Worm (Caenorhabditis elegans) whole organism, L4 larva: ENCODE measurements around the gene glb-9.

ENCODE experiments used
- Y105C5A.15 ChIP-seq: fragments of 200-800 bp; sonication (Bioruptor generic); IDR thresholded peaks from 2 replicates; pipeline ENCODE4 v1.3.6; 2022; ENCODE audit warnings: missing genetic modification characterization, missing compliant biosample characterization
- ces-1 ChIP-seq: fragments of 150-350 bp; sonication (generic microtip); optimal IDR thresholded peaks from 4 replicates; lab custom pipeline; 2014; ENCODE audit warnings: missing biosample characterization, missing genetic modification reagents, missing genetic modification characterization
- egl-27 ChIP-seq: sonication (generic microtip); optimal IDR thresholded peaks from 3 replicates; lab custom pipeline; 2017; ENCODE audit warnings: missing biosample characterization, missing genetic modification reagents, missing genetic modification characterization
- lin-1 ChIP-seq: fragments of 200-800 bp; sonication (Bioruptor generic); IDR thresholded peaks from 2 replicates; pipeline ENCODE4 v1.3.6; 2022; ENCODE audit warnings: missing genetic modification reagents, missing genetic modification characterization, missing compliant biosample characterization
- lsy-2 ChIP-seq, 2 experiments: fragments of 150-350 bp in 1 of 2; sonication (generic microtip) in 1 of 2; optimal IDR thresholded peaks; 2 replicates each; lab custom pipeline; 2014 to 2017; ENCODE audit warnings: missing biosample characterization in 2 of 2, missing genetic modification characterization in 2 of 2
- mdl-1 ChIP-seq, 2 experiments: fragments of 150-350 bp in 1 of 2; sonication (generic microtip) in 1 of 2; optimal IDR thresholded peaks; 2 replicates each; lab custom pipeline; 2014 to 2017; ENCODE audit warnings: missing biosample characterization in 2 of 2, missing genetic modification characterization in 2 of 2
- nhr-11 ChIP-seq: fragments of 150-350 bp; optimal IDR thresholded peaks from 2 replicates; lab custom pipeline; 2014; ENCODE audit warnings: missing biosample characterization, missing genetic modification characterization
- nhr-28 ChIP-seq: fragments of 150-350 bp; optimal IDR thresholded peaks from 2 replicates; lab custom pipeline; 2014; ENCODE audit warnings: missing biosample characterization, missing genetic modification characterization
- pha-4 ChIP-seq, 2 experiments: fragments of 150-350 bp in 1 of 2; fragments of 200-800 bp in 1 of 2; sonication (Bioruptor generic) in 1 of 2; IDR thresholded peaks in 1 of 2; optimal IDR thresholded peaks in 1 of 2; 2 replicates each; pipeline versions ENCODE4 v1.3.6 to Lab custom; 2014 to 2022; ENCODE audit warnings: missing genetic modification characterization in 2 of 2, missing genetic modification reagents in 2 of 2, missing biosample characterization in 1 of 2, missing compliant biosample characterization in 1 of 2
- skn-1 ChIP-seq: fragments of 150-350 bp; optimal IDR thresholded peaks from 2 replicates; lab custom pipeline; 2014; ENCODE audit warnings: missing biosample characterization, missing genetic modification characterization
- spr-3 ChIP-seq: fragments of 200-800 bp; sonication (Bioruptor generic); optimal IDR thresholded peaks from 2 replicates; lab custom pipeline; 2018; ENCODE audit warnings: mild to moderate bottlenecking, missing genetic modification characterization, missing compliant biosample characterization

DNA sequence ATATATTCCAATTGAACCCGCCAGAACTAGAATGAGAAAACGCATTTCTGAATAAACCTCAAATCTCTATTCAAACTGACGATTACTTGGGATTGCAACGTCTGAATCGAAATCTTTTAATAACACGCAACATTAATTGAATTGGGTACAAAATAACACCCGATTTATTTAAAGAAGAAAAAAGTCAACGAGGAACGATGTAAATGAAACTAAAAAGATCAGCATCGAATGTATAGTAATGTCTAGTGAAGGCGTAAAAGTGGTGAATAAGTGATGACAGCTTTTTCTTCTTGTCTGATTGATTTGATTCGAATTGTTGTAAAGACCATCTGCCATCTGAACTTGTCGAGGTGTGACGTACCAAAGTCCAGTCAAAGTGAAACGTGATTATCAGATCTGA, 25.5 kb downstream of the glb-9 start, which contains the start of gene nas-23:
- no peak for TF ChIP-seq nhr-11
- no peak for TF ChIP-seq ces-1 (GFP tag; lab: Kevin White, UChicago)
- no peak for TF ChIP-seq mdl-1 (tag; optimal IDR thresholded peaks at IDR 0.05; lab: Kevin White, UChicago)
- TF ChIP-seq Y105C5A.15, result no peak
- no peak for TF ChIP-seq pha-4 (GFP tag; IDR thresholded peaks at IDR 0.05; lab: Robert Waterston, UW)
- no peak for TF ChIP-seq pha-4 (tag; optimal IDR thresholded peaks at IDR 0.05; lab: Kevin White, UChicago)
- TF ChIP-seq lsy-2 (tag; optimal IDR thresholded peaks at IDR 0.05; lab: Kevin White, UChicago), result no peak
- no peak for TF ChIP-seq lin-1 (GFP tag; lab: Robert Waterston, UW)
- no peak for TF ChIP-seq skn-1 (tag; lab: Kevin White, UChicago)
- no peak for TF ChIP-seq egl-27 (tag; lab: Kevin White, UChicago)
- TF ChIP-seq nhr-28 (tag; lab: Kevin White, UChicago), result no peak
- TF ChIP-seq spr-3 (GFP tag; lab: Kevin White, UChicago), result no peak
